Worm (Caenorhabditis elegans): ENCODE results near the gene F09E10.6.

DNA sequence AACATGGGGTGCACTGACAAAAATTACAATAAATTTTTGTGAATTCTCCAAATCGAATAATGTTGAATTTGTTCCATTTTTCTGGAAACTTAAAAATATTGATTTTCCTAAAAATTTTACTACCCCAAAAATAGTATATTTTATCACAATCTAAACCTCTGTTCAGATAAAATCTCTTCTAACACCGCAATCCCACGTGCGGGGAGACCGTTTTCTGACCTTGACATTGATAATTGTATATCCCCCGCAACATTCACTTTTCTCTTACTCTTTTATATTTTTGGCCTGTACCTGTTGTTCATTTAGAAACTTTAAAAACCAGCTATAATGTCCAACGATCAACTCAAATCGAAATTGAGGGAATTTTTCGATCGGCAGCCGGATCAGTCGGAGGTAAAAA lies 38.7 kb downstream of the F09E10.6 start, which contains the start of gene D1005.2:
- TF ChIP-seq ztf-29 (GFP tag; IDR thresholded peaks at IDR 0.05) (no peak), ztf-23 (GFP tag; IDR thresholded peaks at IDR 0.05) (no peak), med-1 (GFP tag; optimal IDR thresholded peaks at IDR 0.05; ENCODE audit: insufficient read depth) (no peak), klf-2 (GFP tag; conservative IDR thresholded peaks at IDR 0.05) (no peak)
